Worm (Caenorhabditis elegans): Measurements from ENCODE around the gene gpa-13.

- no peak for TF ChIP-seq tab-1 (GFP tag; IDR thresholded peaks at IDR 0.05)
- no peak for TF ChIP-seq cog-1 (tag; optimal IDR thresholded peaks at IDR 0.05)
- TF ChIP-seq ref-1 (GFP tag; conservative IDR thresholded peaks at IDR 0.05), result no peak
Observed at ce11 chrV:12768946-12769345, 14.2 kb upstream of the gpa-13 start, which contains the start of gene srt-43.

Data from whole organism, midembryonic.